Fruit fly (Drosophila melanogaster): Measurements from ENCODE around the gene CtsK1.

- TF ChIP-seq Doc2 (GFP tag; IDR thresholded peaks at IDR 0.05), result no peak
- TF ChIP-seq chinmo (GFP tag; IDR thresholded peaks at IDR 0.05; ENCODE audit: partially characterized antibody), result no peak
- peak; percentile 82 for TF ChIP-seq Blimp-1 (GFP tag; optimal IDR thresholded peaks at IDR 0.05)
- TF ChIP-seq CG3281 (GFP tag; optimal IDR thresholded peaks at IDR 0.05), result peak; percentile 55
- TF ChIP-seq ftz-f1 (GFP tag; optimal IDR thresholded peaks at IDR 0.05), result no peak
- TF ChIP-seq hb (GFP tag; IDR thresholded peaks at IDR 0.05; ENCODE audit: partially characterized antibody), result no peak
These were observed 36.8 kb upstream of the CtsK1 start for dm6 chr3L:13957212-13957668.

All from whole organism, embryonic.